Worm (Caenorhabditis elegans) whole organism, L2 larva: Measurements from ENCODE around the gene dod-3.

Experiments
- mdl-1 ChIP-seq, 2 experiments: fragments of 150-350 bp in 1 of 2; sonication (generic microtip) in 1 of 2; optimal IDR thresholded peaks; 2 replicates each; lab custom pipeline; 2017; ENCODE audit warnings: missing biosample characterization in 2 of 2, missing genetic modification characterization in 2 of 2
- unc-62 ChIP-seq: fragments of 150-350 bp; optimal IDR thresholded peaks from 2 replicates; lab custom pipeline; 2014; ENCODE audit warnings: missing biosample characterization, missing genetic modification reagents, missing genetic modification characterization
- zag-1 ChIP-seq: fragments of 150-350 bp; optimal IDR thresholded peaks from 2 replicates; lab custom pipeline; 2014; ENCODE audit warnings: missing biosample characterization, missing genetic modification characterization
- ztf-11 ChIP-seq: sonication (generic microtip); optimal IDR thresholded peaks from 2 replicates; lab custom pipeline; 2017; ENCODE audit warnings: missing biosample characterization, missing genetic modification characterization

- no peak for TF ChIP-seq zag-1
- no peak for TF ChIP-seq ztf-11 (tag; lab: Kevin White, UChicago)
- TF ChIP-seq unc-62 (GFP tag; lab: Kevin White, UChicago), result no peak
- TF ChIP-seq mdl-1 (tag; optimal IDR thresholded peaks at IDR 0.05; lab: Kevin White, UChicago), result no peak
Observed at ce11 chrV:2694389-2694788, 36.5 kb downstream of the dod-3 start, which contains the start of gene Y45G12B.2.
